Fruit fly (Drosophila melanogaster): ENCODE measurements around the gene RluA-2.

RluA-2 gene

DNA sequence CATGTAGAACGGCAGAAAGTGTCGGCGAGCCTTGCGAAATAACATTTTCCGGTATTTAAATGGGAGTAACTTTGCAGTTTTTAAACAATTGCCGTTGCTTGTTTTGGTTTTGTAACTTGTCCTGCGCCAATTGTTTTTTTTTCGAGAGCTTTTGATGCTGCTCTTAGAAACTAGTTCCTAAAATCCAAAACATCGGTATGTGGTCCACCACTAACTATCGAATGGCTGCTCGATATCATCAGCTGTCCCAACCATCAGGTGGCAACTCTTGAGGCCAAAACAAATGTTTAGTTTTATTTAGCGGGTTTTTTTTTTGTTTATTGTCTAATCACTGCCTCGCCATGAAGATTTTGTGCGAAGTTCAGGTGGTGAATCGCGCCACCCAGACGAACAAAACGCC lies 40.2 kb downstream of the RluA-2 start, which contains the start of the genes Fatp1 and Lrr47:
Fatp1 (minus strand) TSS at position 134 of the 400 bp plus-strand sequence.
Lrr47 (plus strand) TSS at position 251 of the 400 bp plus-strand sequence.
- no peak for TF ChIP-seq CG17912 (GFP tag; optimal IDR thresholded peaks at IDR 0.05)
- TF ChIP-seq scrt (GFP tag; optimal IDR thresholded peaks at IDR 0.05): peak; percentile 20
- peak; percentile 52 for TF ChIP-seq Lhr (GFP tag; optimal IDR thresholded peaks at IDR 0.05)
- TF ChIP-seq Gug (GFP tag; IDR thresholded peaks at IDR 0.05): no peak
- no peak for TF ChIP-seq CG8089 (GFP tag; optimal IDR thresholded peaks at IDR 0.05)
- peak; percentile 88 for TF ChIP-seq knrl (GFP tag; IDR thresholded peaks at IDR 0.05; ENCODE audit: partially characterized antibody)
- peak; percentile 90 for TF ChIP-seq unc-4 (GFP tag; IDR thresholded peaks at IDR 0.05; ENCODE audit: partially characterized antibody)
- TF ChIP-seq Scr (GFP tag; IDR thresholded peaks at IDR 0.05; ENCODE audit: partially characterized antibody): peak; percentile 88
- TF ChIP-seq mld (GFP tag; IDR thresholded peaks at IDR 0.05; ENCODE audit: partially characterized antibody): peak; percentile 79; the same call in 1 of the 3 replicates
- peak; percentile 4 for TF ChIP-seq CG1603 (tag; optimal IDR thresholded peaks at IDR 0.05)
- peak; percentile 94 for TF ChIP-seq amos (GFP tag; IDR thresholded peaks at IDR 0.05; ENCODE audit: partially characterized antibody)
- peak; percentile 89 for TF ChIP-seq MBD-R2 (GFP tag; IDR thresholded peaks at IDR 0.05)
- peak; percentile 68; the same call in 2 of the 3 replicates for TF ChIP-seq zen2 (GFP tag; IDR thresholded peaks at IDR 0.05; ENCODE audit: partially characterized antibody)
- TF ChIP-seq row (GFP tag; IDR thresholded peaks at IDR 0.05): peak; percentile 71
- TF ChIP-seq CG4404 (GFP tag; IDR thresholded peaks at IDR 0.05): no peak
- TF ChIP-seq CG13424 (tag; optimal IDR thresholded peaks at IDR 0.05): no peak
- no peak for TF ChIP-seq nau (GFP tag; optimal IDR thresholded peaks at IDR 0.05)
- TF ChIP-seq CG14860 (GFP tag; IDR thresholded peaks at IDR 0.05; ENCODE audit: partially characterized antibody): peak; percentile 76
- TF ChIP-seq CG11398 (GFP tag; optimal IDR thresholded peaks at IDR 0.05): peak; percentile 23
- TF ChIP-seq Rfx (GFP tag; IDR thresholded peaks at IDR 0.05): peak; percentile 24; the same call in 1 of the 2 replicates
- peak; percentile 85 for TF ChIP-seq hbn (GFP tag; IDR thresholded peaks at IDR 0.05; ENCODE audit: partially characterized antibody)
- peak; percentile 90 for TF ChIP-seq CG13287 (GFP tag; IDR thresholded peaks at IDR 0.05; ENCODE audit: partially characterized antibody)
- peak; percentile 75 for TF ChIP-seq pzg (GFP tag; optimal IDR thresholded peaks at IDR 0.05)
- TF ChIP-seq bab2 (GFP tag; optimal IDR thresholded peaks at IDR 0.05): no peak
- peak; percentile 91 for TF ChIP-seq BEAF-32 (GFP tag; optimal IDR thresholded peaks at IDR 0.05)
- no peak for TF ChIP-seq CG18262 (tag; optimal IDR thresholded peaks at IDR 0.05)
- TF ChIP-seq CG34224 (GFP tag; IDR thresholded peaks at IDR 0.05; ENCODE audit: partially characterized antibody): peak; percentile 77
- TF ChIP-seq Abd-B (GFP tag; optimal IDR thresholded peaks at IDR 0.05): no peak
- TF ChIP-seq Sin3A (optimal IDR thresholded peaks at IDR 0.05): peak; percentile 78
- TF ChIP-seq CG8765 (GFP tag; IDR thresholded peaks at IDR 0.05): no peak
- peak; percentile 87 for TF ChIP-seq inv (GFP tag; IDR thresholded peaks at IDR 0.05; ENCODE audit: partially characterized antibody)
- peak in 1 of 2 experiments; percentile 54 for TF ChIP-seq Pdp1 (GFP tag; optimal IDR thresholded peaks at IDR 0.05)
- peak; percentile 36 for TF ChIP-seq Dp (GFP tag; optimal IDR thresholded peaks at IDR 0.05)
- peak; percentile 86 for TF ChIP-seq Dll (GFP tag; IDR thresholded peaks at IDR 0.05; ENCODE audit: partially characterized antibody)
- TF ChIP-seq CG8290 (GFP tag; optimal IDR thresholded peaks at IDR 0.05): no peak
- TF ChIP-seq CG8290 (tag; optimal IDR thresholded peaks at IDR 0.05): peak in 1 of 2 experiments; percentile 36
- TF ChIP-seq Doc3 (GFP tag; IDR thresholded peaks at IDR 0.05; ENCODE audit: partially characterized antibody): peak; percentile 76
- peak; percentile 79 for TF ChIP-seq HLH4C (GFP tag; IDR thresholded peaks at IDR 0.05; ENCODE audit: partially characterized antibody)
- TF ChIP-seq CG33213 (GFP tag; optimal IDR thresholded peaks at IDR 0.05): peak; percentile 44
- peak; percentile 81 for TF ChIP-seq CG42726 (GFP tag; IDR thresholded peaks at IDR 0.05; ENCODE audit: partially characterized antibody)
- no peak for TF ChIP-seq Sox102F (GFP tag; optimal IDR thresholded peaks at IDR 0.05)
- TF ChIP-seq ewg (GFP tag; optimal IDR thresholded peaks at IDR 0.05): peak; percentile 54
- peak; percentile 78 for TF ChIP-seq vnd (GFP tag; IDR thresholded peaks at IDR 0.05; ENCODE audit: partially characterized antibody)
- peak; percentile 91 for TF ChIP-seq Bgb (GFP tag; IDR thresholded peaks at IDR 0.05; ENCODE audit: partially characterized antibody)
- TF ChIP-seq CG17385 (GFP tag; optimal IDR thresholded peaks at IDR 0.05): no peak
- no peak for TF ChIP-seq repo (GFP tag; optimal IDR thresholded peaks at IDR 0.05)
- TF ChIP-seq CG10565 (GFP tag; optimal IDR thresholded peaks at IDR 0.05): no peak
- peak; percentile 81 for TF ChIP-seq CG7963 (GFP tag; IDR thresholded peaks at IDR 0.05; ENCODE audit: partially characterized antibody)
